Fruit fly (Drosophila melanogaster): Measurements from ENCODE around the gene CAH16.

The CAH16 gene

dm6 chr3R:31254808-31255207 is 5.2 kb upstream of the CAH16 start, which contains the start of the genes CG1750 and spn-F:
Gene CG1750, minus strand, starts transcription at chr3R:31254900.
Gene spn-F, plus strand, starts transcription at chr3R:31255127.
- peak; percentile 57 for TF ChIP-seq woc (GFP tag; optimal IDR thresholded peaks at IDR 0.05)
- TF ChIP-seq Sp1 (GFP tag; optimal IDR thresholded peaks at IDR 0.05): no peak

dm6 chr3R:31257299-31257698 is 2.7 kb upstream of the CAH16 start, which contains the start of gene CAH6:
Gene CAH6, plus strand, starts transcription at chr3R:31257599.
- no peak for TF ChIP-seq Hr83 (GFP tag; optimal IDR thresholded peaks at IDR 0.05; ENCODE audit: poor library complexity, severe bottlenecking)
- no peak for TF ChIP-seq Hnf4 (GFP tag; optimal IDR thresholded peaks at IDR 0.05)
- TF ChIP-seq woc (GFP tag; optimal IDR thresholded peaks at IDR 0.05): no peak
- TF ChIP-seq Vsx2 (GFP tag; optimal IDR thresholded peaks at IDR 0.05; ENCODE audit: partially characterized antibody): no peak
- no peak for TF ChIP-seq sv (GFP tag; optimal IDR thresholded peaks at IDR 0.05)
- no peak for TF ChIP-seq tai (GFP tag; optimal IDR thresholded peaks at IDR 0.05)
- no peak for TF ChIP-seq pan (optimal IDR thresholded peaks at IDR 0.05)

- no peak for TF ChIP-seq Abd-B (GFP tag; optimal IDR thresholded peaks at IDR 0.05)
- TF ChIP-seq Rel (GFP tag; optimal IDR thresholded peaks at IDR 0.05): no peak
- no peak for TF ChIP-seq Rel (tag; optimal IDR thresholded peaks at IDR 0.05)
- TF ChIP-seq pan (optimal IDR thresholded peaks at IDR 0.05): no peak
- TF ChIP-seq psq (GFP tag; optimal IDR thresholded peaks at IDR 0.05): no peak
- TF ChIP-seq h (GFP tag; optimal IDR thresholded peaks at IDR 0.05): no peak
Observed at dm6 chr3R:31262298-31262697, 2.3 kb downstream of the CAH16 start, which contains the start of gene CAH5. Gene CAH5, plus strand, starts transcription at chr3R:31262598.

DNA sequence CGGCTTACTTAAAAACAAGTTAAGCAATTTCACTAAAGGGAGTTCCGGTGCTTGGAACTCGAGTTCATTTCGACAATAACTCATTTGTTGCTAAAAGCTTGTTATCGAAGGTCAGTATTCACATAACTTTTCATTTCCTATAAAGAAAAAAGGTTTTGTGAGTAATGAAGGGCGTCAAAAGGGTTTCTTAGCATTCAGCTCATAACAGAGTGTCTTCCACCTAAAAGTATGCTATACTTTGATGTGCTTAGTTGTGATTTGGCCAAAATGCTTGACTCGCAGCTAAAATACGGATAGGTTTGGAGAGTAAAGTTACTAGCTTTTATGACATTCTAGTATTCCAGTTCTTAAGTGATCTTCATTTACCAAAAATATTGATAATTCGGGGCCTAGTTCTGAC is 3.9 kb downstream of the CAH16 start:
- TF ChIP-seq lola (GFP tag; optimal IDR thresholded peaks at IDR 0.05) (no peak), Myc (optimal IDR thresholded peaks at IDR 0.05) (peak; percentile 21)

dm6 chr3R:31265430-31265829 is 5.4 kb downstream of the CAH16 start, which contains the start of gene ppk24:
Gene ppk24, plus strand, starts transcription at chr3R:31265730.
- no peak for TF ChIP-seq lola (GFP tag; optimal IDR thresholded peaks at IDR 0.05)
- no peak for TF ChIP-seq Dfd (GFP tag; optimal IDR thresholded peaks at IDR 0.05)
- no peak for TF ChIP-seq foxo (GFP tag; optimal IDR thresholded peaks at IDR 0.05)

DNA sequence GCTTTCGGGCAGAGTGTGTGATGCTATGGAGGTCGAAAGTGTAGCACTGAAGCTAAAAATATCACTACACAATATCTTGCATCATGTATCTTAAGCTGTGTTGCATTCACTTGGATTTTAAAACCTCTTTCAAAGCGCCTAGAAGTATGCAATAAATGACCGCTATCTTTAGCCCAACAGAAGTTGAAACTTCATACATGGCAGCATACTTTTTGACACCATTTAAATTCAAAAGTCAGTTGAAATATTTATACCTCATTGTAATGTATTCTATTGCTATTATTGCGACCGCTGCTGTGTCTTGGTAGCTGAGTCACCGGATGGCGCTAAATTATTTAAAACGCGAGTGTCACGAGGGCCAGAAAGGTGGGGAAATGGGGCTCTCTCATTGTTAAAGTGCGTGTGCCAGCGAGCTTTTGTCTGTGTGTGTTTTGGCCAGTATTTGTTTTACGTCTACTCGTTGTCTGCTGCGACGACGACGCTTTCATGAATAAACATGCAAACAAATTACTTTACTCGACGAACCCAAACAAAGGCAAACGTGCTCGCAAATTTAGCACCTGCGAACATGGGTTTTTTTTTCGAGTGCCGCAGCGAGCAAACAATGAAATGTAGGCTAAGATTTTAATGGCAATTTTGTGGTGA is 10.9 kb downstream of the CAH16 start:
- TF ChIP-seq OdsH (GFP tag; optimal IDR thresholded peaks at IDR 0.05) (peak; percentile 10), br (GFP tag; optimal IDR thresholded peaks at IDR 0.05) (peak; percentile 18), fru (GFP tag; optimal IDR thresholded peaks at IDR 0.05) (peak; percentile 15), h (GFP tag; optimal IDR thresholded peaks at IDR 0.05) (peak; percentile 22), psq (GFP tag; optimal IDR thresholded peaks at IDR 0.05) (no peak), foxo (GFP tag; optimal IDR thresholded peaks at IDR 0.05) (peak in 1 of 2 experiments; percentile 9), sage (GFP tag; optimal IDR thresholded peaks at IDR 0.05) (no peak)

- TF ChIP-seq tai (GFP tag; optimal IDR thresholded peaks at IDR 0.05) (no peak), Vsx2 (GFP tag; optimal IDR thresholded peaks at IDR 0.05; ENCODE audit: partially characterized antibody) (no peak), Myc (optimal IDR thresholded peaks at IDR 0.05) (no peak), dl (GFP tag; optimal IDR thresholded peaks at IDR 0.05; ENCODE audit: insufficient read depth in 1 of 2, partially characterized antibody in 2 of 2) (no peak), Hr78 (GFP tag; optimal IDR thresholded peaks at IDR 0.05) (no peak), rgr (GFP tag; optimal IDR thresholded peaks at IDR 0.05) (no peak), Jra (GFP tag; optimal IDR thresholded peaks at IDR 0.05) (no peak), brk (GFP tag; optimal IDR thresholded peaks at IDR 0.05) (no peak), dmrt93B (GFP tag; optimal IDR thresholded peaks at IDR 0.05) (no peak), OdsH (GFP tag; optimal IDR thresholded peaks at IDR 0.05) (no peak), Sp1 (GFP tag; optimal IDR thresholded peaks at IDR 0.05) (no peak), br (GFP tag; optimal IDR thresholded peaks at IDR 0.05) (no peak), lola (GFP tag; optimal IDR thresholded peaks at IDR 0.05) (no peak), N (GFP tag; optimal IDR thresholded peaks at IDR 0.05) (no peak), pan (optimal IDR thresholded peaks at IDR 0.05) (no peak)
Observed at dm6 chr3R:31285791-31286190, 25.7 kb downstream of the CAH16 start.
